Fruit fly (Drosophila melanogaster): ENCODE data around the gene Ddrgk1.
A peak's percentile ranks its signal among the peaks of the same experiment; 100 is the strongest.

Gene Ddrgk1

DNA sequence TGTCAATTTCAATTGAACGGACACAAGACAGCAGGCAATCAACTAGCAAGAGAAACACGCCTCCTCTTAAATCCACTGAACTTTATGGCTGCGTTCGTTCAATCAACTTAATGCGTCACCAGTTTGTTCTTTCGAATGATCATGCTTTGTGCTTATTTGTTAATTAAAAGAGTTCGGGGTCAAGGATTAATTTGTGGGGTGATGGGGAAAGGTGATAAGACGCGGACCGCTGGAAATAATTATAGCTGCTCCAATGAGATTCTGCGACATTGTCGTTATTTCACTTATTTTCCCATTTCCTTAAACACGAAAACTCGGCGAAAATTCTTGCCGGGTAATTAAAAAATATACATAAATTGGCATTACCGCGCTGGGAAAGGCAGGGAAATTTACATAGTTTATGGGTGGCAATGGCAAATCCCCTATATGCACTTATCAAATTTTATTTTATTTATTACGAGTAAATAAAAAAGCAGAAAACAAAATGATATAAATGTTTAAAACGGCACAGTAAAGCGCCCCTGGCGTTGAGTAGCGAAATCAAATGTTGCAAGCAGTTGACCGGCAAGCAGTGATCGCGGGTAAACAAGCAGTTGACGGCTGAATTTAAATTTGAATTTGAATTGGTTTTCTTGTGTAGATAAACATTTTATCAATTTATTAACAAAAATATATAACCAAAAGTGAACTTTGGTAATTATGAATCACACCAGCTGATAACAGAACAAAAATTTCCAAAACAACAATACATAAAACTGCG lies 30.3 kb upstream of the Ddrgk1 start (continued):
- TF ChIP-seq H2.0 (GFP tag; IDR thresholded peaks at IDR 0.05) (peak; percentile 57; the same call in 1 of the 2 replicates), wor (GFP tag; IDR thresholded peaks at IDR 0.05) (no peak; the same call in 1 of the 2 replicates), ash1 (GFP tag; optimal IDR thresholded peaks at IDR 0.05) (peak; percentile 36), CG12744 (GFP tag; optimal IDR thresholded peaks at IDR 0.05) (peak; percentile 72), Bdp1 (GFP tag; optimal IDR thresholded peaks at IDR 0.05) (peak; percentile 82), PHDP (tag; optimal IDR thresholded peaks at IDR 0.05) (peak; percentile 76), B-H1 (GFP tag; IDR thresholded peaks at IDR 0.05) (no peak), Hr39 (optimal IDR thresholded peaks at IDR 0.05) (no peak), CG31388 (GFP tag; optimal IDR thresholded peaks at IDR 0.05) (peak; percentile 50), ttk (GFP tag; IDR thresholded peaks at IDR 0.05) (peak; percentile 73), inv (GFP tag; IDR thresholded peaks at IDR 0.05; ENCODE audit: partially characterized antibody) (no peak; the same call in 1 of the 2 replicates), lmd (GFP tag; IDR thresholded peaks at IDR 0.05) (peak; percentile 73), gem (tag; optimal IDR thresholded peaks at IDR 0.05) (peak; percentile 66), CG4730 (GFP tag; IDR thresholded peaks at IDR 0.05) (no peak), CG1792 (GFP tag; optimal IDR thresholded peaks at IDR 0.05) (peak; percentile 54), NfI (GFP tag; optimal IDR thresholded peaks at IDR 0.05) (peak; percentile 88), gcm2 (GFP tag; optimal IDR thresholded peaks at IDR 0.05) (peak; percentile 61), CG10321 (GFP tag; IDR thresholded peaks at IDR 0.05) (peak; percentile 28; the same call in 1 of the 2 replicates), NC2α (GFP tag; optimal IDR thresholded peaks at IDR 0.05) (peak; percentile 70), CG17328 (GFP tag; IDR thresholded peaks at IDR 0.05) (peak; percentile 75), Ets65A (GFP tag) (peak; percentile 98), Aef1 (GFP tag; IDR thresholded peaks at IDR 0.05) (peak; percentile 63; the same call in 2 of the 3 replicates), CG9932 (GFP tag; IDR thresholded peaks at IDR 0.05) (peak; percentile 81), CG7928 (GFP tag; optimal IDR thresholded peaks at IDR 0.05) (peak; percentile 52), z (GFP tag; IDR thresholded peaks at IDR 0.05) (no peak), Ravus (GFP tag; IDR thresholded peaks at IDR 0.05) (no peak), crc (GFP tag; optimal IDR thresholded peaks at IDR 0.05) (peak; percentile 29), run (tag; optimal IDR thresholded peaks at IDR 0.05) (no peak), cwo (GFP tag; optimal IDR thresholded peaks at IDR 0.05) (no peak), fd64A (GFP tag; optimal IDR thresholded peaks at IDR 0.05) (peak; percentile 33), klu (GFP tag; IDR thresholded peaks at IDR 0.05) (peak; percentile 60; the same call in 1 of the 2 replicates), CHES-1-like (GFP tag; optimal IDR thresholded peaks at IDR 0.05) (peak; percentile 58), CG17912 (GFP tag; optimal IDR thresholded peaks at IDR 0.05) (peak; percentile 81), CG7987 (GFP tag; optimal IDR thresholded peaks at IDR 0.05) (peak; percentile 83), chn (GFP tag; optimal IDR thresholded peaks at IDR 0.05) (peak; percentile 89), CG9797 (GFP tag; optimal IDR thresholded peaks at IDR 0.05) (no peak), Dip3 (GFP tag; optimal IDR thresholded peaks at IDR 0.05) (peak; percentile 63), eyg (GFP tag; optimal IDR thresholded peaks at IDR 0.05) (peak; percentile 49), CG42726 (GFP tag; IDR thresholded peaks at IDR 0.05; ENCODE audit: partially characterized antibody) (peak; percentile 60; the same call in 1 of the 2 replicates), Mad (GFP tag; optimal IDR thresholded peaks at IDR 0.05) (peak; percentile 88), CG1603 (tag; optimal IDR thresholded peaks at IDR 0.05) (peak; percentile 78), CG2120 (GFP tag; optimal IDR thresholded peaks at IDR 0.05) (peak; percentile 61), CG10959 (GFP tag; IDR thresholded peaks at IDR 0.05) (peak; percentile 69), CG3281 (GFP tag; optimal IDR thresholded peaks at IDR 0.05) (peak; percentile 61), cas (GFP tag; IDR thresholded peaks at IDR 0.05) (no peak), ab (GFP tag; optimal IDR thresholded peaks at IDR 0.05) (peak; percentile 24), CG31224 (GFP tag; IDR thresholded peaks at IDR 0.05) (peak; percentile 67), Hr3 (GFP tag; optimal IDR thresholded peaks at IDR 0.05) (peak; percentile 77), CG4360 (GFP tag; IDR thresholded peaks at IDR 0.05) (no peak), CG2116 (GFP tag; optimal IDR thresholded peaks at IDR 0.05) (peak; percentile 37), D19B (GFP tag; optimal IDR thresholded peaks at IDR 0.05) (peak; percentile 36)
